Worm (Caenorhabditis elegans) whole organism, late embryonic: Measurements from ENCODE around the gene fbxa-139.

Experiments used
- ceh-48 ChIP-seq: sonication (generic microtip); optimal IDR thresholded peaks from 2 replicates; lab custom pipeline; 2016; ENCODE audit warnings: missing genetic modification characterization, inconsistent platforms, missing compliant biosample characterization
- ets-4 ChIP-seq: sonication (generic microtip); optimal IDR thresholded peaks from 2 replicates; lab custom pipeline; 2016; ENCODE audit warnings: missing genetic modification characterization, missing compliant biosample characterization
- fkh-10 ChIP-seq: fragments of 150-350 bp; optimal IDR thresholded peaks from 2 replicates; lab custom pipeline; 2014; ENCODE audit warnings: missing biosample characterization, missing genetic modification reagents, missing genetic modification characterization
- pqm-1 ChIP-seq: sonication (generic microtip); optimal IDR thresholded peaks from 2 replicates; lab custom pipeline; 2016; ENCODE audit warnings: missing genetic modification characterization, missing compliant biosample characterization
- unc-42 ChIP-seq: sonication (generic microtip); optimal IDR thresholded peaks from 2 replicates; lab custom pipeline; 2016; ENCODE audit warnings: missing genotype, missing genetic modification characterization, missing compliant biosample characterization

- TF ChIP-seq fkh-10 (GFP tag; lab: Kevin White, UChicago) = no peak
- TF ChIP-seq ceh-48 (tag; lab: Kevin White, UChicago) = no peak
- TF ChIP-seq pqm-1 (tag; lab: Kevin White, UChicago) = no peak
- TF ChIP-seq ets-4 (tag; lab: Kevin White, UChicago) = no peak
- TF ChIP-seq unc-42 (tag; lab: Kevin White, UChicago) = no peak
Observed at ce11 chrV:15569702-15570430, 24.6 kb downstream of the fbxa-139 start, which contains the start of gene lsm-5.
